Worm (Caenorhabditis elegans): ENCODE results near the gene ire-1.
A peak's percentile ranks its signal among the peaks of the same experiment; 100 is the strongest.

ire-1 gene

DNA sequence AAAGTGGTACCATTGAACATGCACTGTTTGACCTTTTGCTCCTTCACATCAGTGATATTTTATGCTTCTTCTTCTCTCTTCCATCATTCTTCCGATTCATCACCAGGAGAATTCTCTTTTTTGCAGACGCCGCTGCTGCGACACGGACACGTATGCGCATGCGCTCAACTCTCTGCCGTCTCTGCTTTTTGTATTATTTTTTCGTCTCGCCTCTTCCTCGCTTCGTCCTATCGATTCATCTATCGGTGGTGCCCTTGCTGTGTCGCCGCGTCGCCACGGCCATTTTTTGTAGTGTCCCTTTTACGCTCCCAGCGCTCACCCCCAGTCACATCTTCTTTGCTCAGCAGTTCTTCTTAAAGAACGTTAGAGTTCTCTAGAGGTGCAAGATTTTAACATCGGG is 1.4 kb upstream of the ire-1 start (continued):
- no peak for TF ChIP-seq pqm-1 (tag; optimal IDR thresholded peaks at IDR 0.05)
- no peak for TF ChIP-seq nhr-76 (tag; optimal IDR thresholded peaks at IDR 0.05)
- no peak for TF ChIP-seq fkh-2 (tag; optimal IDR thresholded peaks at IDR 0.05)
- no peak for TF ChIP-seq ceh-16 (tag; optimal IDR thresholded peaks at IDR 0.05)
- TF ChIP-seq nhr-43 (tag; optimal IDR thresholded peaks at IDR 0.05; ENCODE audit: poor library complexity, severe bottlenecking), result no peak
- peak; percentile 9 for TF ChIP-seq mdl-1 (tag; optimal IDR thresholded peaks at IDR 0.05)
- TF ChIP-seq egl-5 (tag; optimal IDR thresholded peaks at IDR 0.05), result no peak
- TF ChIP-seq nhr-77 (tag; optimal IDR thresholded peaks at IDR 0.05), result no peak
- TF ChIP-seq unc-39 (tag; optimal IDR thresholded peaks at IDR 0.05), result no peak
- no peak for TF ChIP-seq nhr-25 (tag; optimal IDR thresholded peaks at IDR 0.05)
- no peak for TF ChIP-seq nhr-23 (tag; optimal IDR thresholded peaks at IDR 0.05)
- TF ChIP-seq nhr-28 (tag; optimal IDR thresholded peaks at IDR 0.05), result no peak
- TF ChIP-seq elt-3 (tag; optimal IDR thresholded peaks at IDR 0.05), result no peak
- no peak for TF ChIP-seq hmg-11 (tag; optimal IDR thresholded peaks at IDR 0.05)
- peak; percentile 83 for TF ChIP-seq nfya-1 (tag; optimal IDR thresholded peaks at IDR 0.05; ENCODE audit: insufficient read depth)
- TF ChIP-seq aly-2 (tag; optimal IDR thresholded peaks at IDR 0.05), result no peak

DNA sequence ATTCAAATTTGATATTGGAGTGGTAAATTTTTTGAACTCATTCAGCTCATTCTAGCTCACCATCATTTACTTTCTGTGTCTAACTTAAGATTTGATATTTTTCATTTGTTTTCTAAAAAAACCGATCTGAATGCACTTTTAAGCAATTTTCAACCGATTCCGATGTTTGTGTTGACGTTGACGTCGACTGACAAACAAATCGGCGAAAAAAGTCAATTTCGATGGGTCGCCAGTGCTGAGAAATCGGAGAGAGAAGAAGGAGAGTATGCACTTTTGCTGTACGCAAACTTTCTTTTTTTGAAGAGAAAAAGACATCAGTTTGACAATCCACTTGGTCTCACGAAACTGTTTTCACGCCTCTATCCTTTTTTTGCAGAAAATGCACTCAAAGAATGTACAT is 729 bp upstream of the ire-1 start:
- TF ChIP-seq pha-4 (tag; optimal IDR thresholded peaks at IDR 0.05) (peak; percentile 54), R02D3.7 (tag; optimal IDR thresholded peaks at IDR 0.05) (no peak)

DNA sequence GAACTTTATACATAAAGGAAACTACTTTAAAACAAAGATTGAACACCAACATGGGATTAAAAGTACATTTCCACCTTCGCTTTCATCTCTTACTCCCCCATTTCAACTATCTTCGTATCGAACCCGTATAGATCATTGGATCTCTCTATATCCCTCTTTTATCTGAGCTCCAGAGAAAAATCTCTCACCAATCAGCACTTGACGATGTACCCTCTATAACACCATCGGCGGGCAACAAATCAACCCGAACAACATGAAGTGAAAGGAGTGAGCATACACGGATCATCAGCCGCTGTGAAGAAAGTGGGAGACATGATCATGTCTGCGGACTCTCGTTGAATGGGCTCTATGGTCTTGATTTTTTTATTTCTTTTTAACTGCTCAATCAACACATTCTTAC is 7.3 kb downstream of the ire-1 start:
- no peak for TF ChIP-seq ceh-82 (tag; optimal IDR thresholded peaks at IDR 0.05)
- TF ChIP-seq nhr-237 (tag; optimal IDR thresholded peaks at IDR 0.05), result no peak
- no peak for TF ChIP-seq nhr-11 (tag; optimal IDR thresholded peaks at IDR 0.05)
- no peak for TF ChIP-seq ama-1 (optimal IDR thresholded peaks at IDR 0.05)
- peak; percentile 74 for TF ChIP-seq nfya-1 (tag; optimal IDR thresholded peaks at IDR 0.05; ENCODE audit: insufficient read depth)

DNA sequence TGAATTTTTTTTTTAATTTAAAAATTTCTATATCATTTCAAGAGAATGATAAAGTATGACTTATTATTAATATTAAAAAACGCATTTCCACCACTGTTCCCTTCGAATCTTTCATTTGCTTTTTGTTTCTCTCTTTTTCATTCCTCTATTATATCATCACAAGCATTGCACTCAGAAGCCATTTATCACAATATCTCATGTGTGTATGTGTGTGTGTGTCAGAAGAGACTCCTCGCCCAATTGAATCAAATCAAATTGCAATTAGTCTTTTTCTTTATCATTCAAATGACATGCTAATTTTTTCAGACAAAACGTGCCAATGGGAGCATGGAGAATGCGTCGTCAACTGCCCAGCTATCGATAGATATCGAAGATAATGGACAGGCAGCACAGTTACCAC is 8.6 kb downstream of the ire-1 start, which contains the start of gene unc-105:
unc-105 (plus strand) TSS at position 301 of the 400 bp plus-strand sequence.
- no peak for TF ChIP-seq ceh-9 (tag; optimal IDR thresholded peaks at IDR 0.05)
- no peak for TF ChIP-seq jun-1 (tag; optimal IDR thresholded peaks at IDR 0.05)
- TF ChIP-seq ceh-16 (tag; optimal IDR thresholded peaks at IDR 0.05), result no peak
- TF ChIP-seq mml-1 (tag; optimal IDR thresholded peaks at IDR 0.05), result no peak
- TF ChIP-seq aly-2 (tag; optimal IDR thresholded peaks at IDR 0.05), result no peak

DNA sequence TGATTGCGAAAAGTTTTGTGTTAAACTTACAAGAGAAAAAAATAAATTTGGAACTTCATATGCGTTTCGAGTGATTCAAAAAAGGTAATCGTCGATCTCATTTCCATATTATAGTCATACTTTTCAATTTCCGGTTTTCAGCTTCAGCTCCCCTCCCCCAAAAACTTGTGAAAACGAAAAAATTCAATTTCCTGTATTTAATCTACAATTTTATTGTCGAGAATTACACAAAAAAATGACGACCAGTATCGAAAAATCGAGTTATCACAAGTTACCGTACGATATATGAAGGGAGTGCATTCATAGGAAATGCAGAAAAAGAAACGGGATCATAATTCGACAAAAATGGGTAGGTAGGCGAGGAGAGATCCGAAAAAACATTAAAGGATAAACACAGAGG is 12.6 kb downstream of the ire-1 start, which contains the start of gene lron-4:
lron-4 (minus strand) TSS at position 101 of the 400 bp plus-strand sequence.
- TF ChIP-seq nfya-1 (tag; optimal IDR thresholded peaks at IDR 0.05; ENCODE audit: insufficient read depth) (no peak), tbx-2 (tag; optimal IDR thresholded peaks at IDR 0.05) (no peak), eor-1 (tag; optimal IDR thresholded peaks at IDR 0.05) (no peak), nhr-77 (tag; optimal IDR thresholded peaks at IDR 0.05) (no peak), nhr-12 (tag; optimal IDR thresholded peaks at IDR 0.05) (no peak), elt-1 (tag; optimal IDR thresholded peaks at IDR 0.05) (no peak), nhr-23 (tag; optimal IDR thresholded peaks at IDR 0.05) (no peak)

- peak; percentile 47 for TF ChIP-seq skn-1 (tag; optimal IDR thresholded peaks at IDR 0.05)
- TF ChIP-seq nhr-25 (tag; optimal IDR thresholded peaks at IDR 0.05), result peak; percentile 75
- TF ChIP-seq elt-2 (tag; optimal IDR thresholded peaks at IDR 0.05), result peak; percentile 60
- no peak for TF ChIP-seq unc-39 (tag; optimal IDR thresholded peaks at IDR 0.05)
- peak; percentile 52 for TF ChIP-seq nfya-1 (tag; optimal IDR thresholded peaks at IDR 0.05; ENCODE audit: insufficient read depth)
- TF ChIP-seq R02D3.7 (tag; optimal IDR thresholded peaks at IDR 0.05), result peak; percentile 21
- TF ChIP-seq elt-3 (tag; optimal IDR thresholded peaks at IDR 0.05), result peak in 1 of 3 experiments; percentile 79
- TF ChIP-seq pha-4 (tag; optimal IDR thresholded peaks at IDR 0.05), result no peak
- TF ChIP-seq ama-1 (optimal IDR thresholded peaks at IDR 0.05), result peak; percentile 6
- peak; percentile 83 for TF ChIP-seq nhr-43 (tag; optimal IDR thresholded peaks at IDR 0.05; ENCODE audit: poor library complexity, severe bottlenecking)
- peak; percentile 83 for TF ChIP-seq nhr-77 (tag; optimal IDR thresholded peaks at IDR 0.05)
- TF ChIP-seq tbx-2 (tag; optimal IDR thresholded peaks at IDR 0.05), result peak; percentile 61
- peak; percentile 0 for TF ChIP-seq egl-5 (tag; optimal IDR thresholded peaks at IDR 0.05)
- TF ChIP-seq lsy-12 (tag; optimal IDR thresholded peaks at IDR 0.05), result peak; percentile 76
- no peak for TF ChIP-seq hmg-11 (tag; optimal IDR thresholded peaks at IDR 0.05)
- no peak for TF ChIP-seq nhr-11 (tag; optimal IDR thresholded peaks at IDR 0.05)
- peak; percentile 55 for TF ChIP-seq lin-39 (tag; optimal IDR thresholded peaks at IDR 0.05)
- TF ChIP-seq ceh-16 (tag; optimal IDR thresholded peaks at IDR 0.05), result peak; percentile 22
- TF ChIP-seq ceh-82 (tag; optimal IDR thresholded peaks at IDR 0.05), result no peak
Observed at ce11 chrII:8106921-8107695, 17.6 kb downstream of the ire-1 start, which contains the start of the genes chst-1 and C41C4.9. chst-1 (minus strand) TSS chrII:8106971. C41C4.9 (plus strand) TSS chrII:8107645.

All from whole organism, L3 larva.